Fruit fly (Drosophila melanogaster): Measurements from ENCODE around the gene CG43295.

Gene CG43295

DNA sequence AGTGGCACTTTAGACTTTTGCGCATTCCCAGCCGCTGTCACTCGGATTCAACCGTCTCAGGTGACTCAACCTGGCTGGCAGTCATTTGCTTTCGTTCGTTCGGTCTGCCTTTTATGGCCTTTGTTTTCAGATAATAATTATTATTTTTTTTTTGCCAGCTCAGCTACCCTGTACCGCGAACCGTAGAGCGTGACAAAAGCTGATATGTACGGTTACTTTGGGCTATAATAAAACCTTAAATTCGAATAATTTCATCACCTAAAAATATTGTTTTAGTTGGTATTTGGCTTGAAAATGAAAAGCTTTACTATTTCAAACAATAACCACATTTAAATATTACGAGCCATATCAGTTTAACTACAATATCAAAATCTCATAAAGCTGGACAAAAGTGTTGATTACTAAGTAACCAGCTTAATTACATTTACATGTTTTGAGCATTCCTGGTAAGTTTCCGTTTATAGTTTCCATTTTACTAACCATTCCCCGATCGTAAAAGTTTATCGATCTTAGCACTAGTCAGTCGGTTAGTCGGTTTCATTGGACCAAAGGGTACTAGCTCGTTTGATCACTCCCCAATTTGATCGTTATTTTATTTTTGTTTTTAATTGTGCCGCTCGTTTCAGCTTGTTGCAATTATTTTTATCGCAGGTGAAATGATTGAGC, 45.3 kb downstream of the CG43295 start (continued):
- no peak for TF ChIP-seq Hr38 (GFP tag; optimal IDR thresholded peaks at IDR 0.05)
- no peak for TF ChIP-seq ss (GFP tag; optimal IDR thresholded peaks at IDR 0.05)
- no peak for TF ChIP-seq fkh (GFP tag; optimal IDR thresholded peaks at IDR 0.05)
- no peak for TF ChIP-seq CG31627 (GFP tag; optimal IDR thresholded peaks at IDR 0.05)
- TF ChIP-seq Ets21C (GFP tag; optimal IDR thresholded peaks at IDR 0.05) = no peak
- TF ChIP-seq CG1621 (tag; optimal IDR thresholded peaks at IDR 0.05) = no peak
- TF ChIP-seq CG3919 (GFP tag; optimal IDR thresholded peaks at IDR 0.05) = no peak
- TF ChIP-seq Eip75B (GFP tag; optimal IDR thresholded peaks at IDR 0.05) = no peak
- TF ChIP-seq fd59A (GFP tag; optimal IDR thresholded peaks at IDR 0.05) = no peak
- TF ChIP-seq CG32006 (GFP tag; optimal IDR thresholded peaks at IDR 0.05) = no peak
- TF ChIP-seq dac (GFP tag; optimal IDR thresholded peaks at IDR 0.05) = no peak
- TF ChIP-seq Gug (GFP tag; IDR thresholded peaks at IDR 0.05) = no peak
- TF ChIP-seq CG3032 (tag; optimal IDR thresholded peaks at IDR 0.05) = no peak
- no peak for TF ChIP-seq lz (GFP tag; optimal IDR thresholded peaks at IDR 0.05)
- TF ChIP-seq CG11902 (GFP tag; optimal IDR thresholded peaks at IDR 0.05) = no peak
- no peak for TF ChIP-seq CG8319 (GFP tag; optimal IDR thresholded peaks at IDR 0.05)
- no peak for TF ChIP-seq CG34406 (GFP tag; optimal IDR thresholded peaks at IDR 0.05)
- no peak for TF ChIP-seq CG6808 (GFP tag; optimal IDR thresholded peaks at IDR 0.05)
- no peak for TF ChIP-seq acj6 (GFP tag; optimal IDR thresholded peaks at IDR 0.05)
- no peak for TF ChIP-seq OdsH (GFP tag; optimal IDR thresholded peaks at IDR 0.05)
- TF ChIP-seq cyc (GFP tag; optimal IDR thresholded peaks at IDR 0.05) = no peak
- no peak for TF ChIP-seq CG16779 (tag; optimal IDR thresholded peaks at IDR 0.05)
- TF ChIP-seq CG8119 (GFP tag; IDR thresholded peaks at IDR 0.05) = no peak
- TF ChIP-seq CG7368 (GFP tag; optimal IDR thresholded peaks at IDR 0.05) = no peak
- no peak for TF ChIP-seq achi (GFP tag; optimal IDR thresholded peaks at IDR 0.05)
- no peak for TF ChIP-seq CG10631 (GFP tag; optimal IDR thresholded peaks at IDR 0.05)
- no peak for TF ChIP-seq Hr39 (GFP tag; optimal IDR thresholded peaks at IDR 0.05)
- no peak for TF ChIP-seq eg (GFP tag; IDR thresholded peaks at IDR 0.05)
- TF ChIP-seq Eip93F (GFP tag; optimal IDR thresholded peaks at IDR 0.05) = peak; percentile 20
- no peak for TF ChIP-seq fd85E (GFP tag; optimal IDR thresholded peaks at IDR 0.05)
- peak; percentile 15 for TF ChIP-seq Sox102F (GFP tag; optimal IDR thresholded peaks at IDR 0.05)

DNA sequence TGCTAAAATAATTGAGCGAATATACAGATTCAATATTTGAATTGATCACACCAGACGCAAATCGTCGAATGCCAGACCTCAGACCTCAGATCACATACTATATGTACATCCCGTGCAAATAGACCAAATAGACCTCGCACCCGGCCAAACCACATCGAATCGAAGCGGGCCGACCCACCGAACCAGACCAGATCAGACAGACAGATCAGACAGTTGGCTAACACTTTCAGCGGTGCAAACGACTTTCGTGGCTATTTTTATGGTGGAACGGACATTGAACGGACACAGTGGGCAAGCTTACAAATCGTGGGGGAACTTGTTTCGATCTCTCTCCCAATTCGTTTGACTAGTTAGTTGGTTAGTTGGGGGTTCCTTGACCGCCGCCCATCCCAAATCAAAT, 46.1 kb downstream of the CG43295 start:
- 0 out of 2 replicates have a peak, but pooled peaks have one; percentile 21 for TF ChIP-seq CG15336 (GFP tag; IDR thresholded peaks at IDR 0.05)
- peak; percentile 19 for TF ChIP-seq CG32006 (GFP tag; optimal IDR thresholded peaks at IDR 0.05)
- no peak for TF ChIP-seq svp (GFP tag)

DNA sequence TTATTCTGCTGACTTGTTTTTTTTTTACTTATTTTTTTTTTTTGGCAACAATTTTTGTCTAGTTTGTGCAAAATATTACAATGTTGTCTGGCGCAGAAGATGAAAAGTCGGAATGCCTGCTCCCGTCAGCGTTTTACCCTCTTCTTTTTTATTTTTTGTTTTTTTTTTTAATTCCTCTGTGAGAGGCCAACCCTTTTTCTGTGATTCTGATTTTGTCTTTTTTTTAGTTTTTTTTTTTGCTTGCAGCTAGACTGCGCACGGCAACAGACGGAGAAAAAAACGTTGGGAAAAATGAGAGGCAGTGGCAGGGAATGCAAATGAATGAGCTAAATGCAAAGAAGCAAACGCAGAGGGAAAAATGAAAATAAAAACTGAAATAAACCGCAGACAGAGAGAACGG, 47.4 kb downstream of the CG43295 start:
- TF ChIP-seq CG8119 (GFP tag; IDR thresholded peaks at IDR 0.05) (peak; percentile 59), Blimp-1 (GFP tag; optimal IDR thresholded peaks at IDR 0.05) (no peak), CG6163 (GFP tag; IDR thresholded peaks at IDR 0.05) (peak; percentile 79; the same call in 2 of the 3 replicates), Gug (GFP tag; IDR thresholded peaks at IDR 0.05) (peak; percentile 41), fd85E (GFP tag; optimal IDR thresholded peaks at IDR 0.05) (no peak), fd59A (GFP tag; optimal IDR thresholded peaks at IDR 0.05) (no peak), CG10631 (GFP tag; optimal IDR thresholded peaks at IDR 0.05) (no peak), Lpt (GFP tag; optimal IDR thresholded peaks at IDR 0.05) (peak; percentile 37), CG34406 (GFP tag; optimal IDR thresholded peaks at IDR 0.05) (no peak), ss (GFP tag; optimal IDR thresholded peaks at IDR 0.05) (peak; percentile 15 to 53), CG6276 (GFP tag; optimal IDR thresholded peaks at IDR 0.05) (peak; percentile 59), OdsH (GFP tag; optimal IDR thresholded peaks at IDR 0.05) (peak; percentile 13), Eip78C (GFP tag) (peak; percentile 64), lz (GFP tag; optimal IDR thresholded peaks at IDR 0.05) (no peak), dsx (GFP tag; optimal IDR thresholded peaks at IDR 0.05; ENCODE audit: poor library complexity, severe bottlenecking) (peak; percentile 34), spab (GFP tag; optimal IDR thresholded peaks at IDR 0.05) (peak; percentile 17), CG6808 (GFP tag; optimal IDR thresholded peaks at IDR 0.05) (peak; percentile 53), svp (GFP tag) (peak; percentile 45), CG16779 (tag; optimal IDR thresholded peaks at IDR 0.05) (peak; percentile 19), eg (GFP tag; IDR thresholded peaks at IDR 0.05) (peak; percentile 70; the same call in 2 of the 3 replicates), CG3919 (GFP tag; optimal IDR thresholded peaks at IDR 0.05) (peak; percentile 29), CG3032 (tag; optimal IDR thresholded peaks at IDR 0.05) (no peak), CG11902 (GFP tag; optimal IDR thresholded peaks at IDR 0.05) (no peak), Sox102F (GFP tag; optimal IDR thresholded peaks at IDR 0.05) (no peak), CG15336 (GFP tag; IDR thresholded peaks at IDR 0.05) (peak; percentile 44; the same call in 1 of the 2 replicates), CG9139 (GFP tag; optimal IDR thresholded peaks at IDR 0.05) (peak; percentile 30)

Measured in whole organism, prepupa.